Worm (Caenorhabditis elegans) whole organism, L1 larva: ENCODE measurements around the gene zipt-3.
A peak's percentile ranks its signal among the peaks of the same experiment; 100 is the strongest.

Source experiments
- C16A3.4 ChIP-seq: fragments of 150-350 bp; optimal IDR thresholded peaks from 2 replicates; lab custom pipeline; 2014; ENCODE audit warnings: missing biosample characterization, missing genetic modification characterization
- C34B4.2 ChIP-seq: sonication (generic microtip); optimal IDR thresholded peaks from 2 replicates; lab custom pipeline; 2017; ENCODE audit warnings: mild to moderate bottlenecking, missing genetic modification characterization, missing compliant biosample characterization
- F16B12.6 ChIP-seq: fragments of 150-350 bp; optimal IDR thresholded peaks from 2 replicates; lab custom pipeline; 2014; ENCODE audit warnings: missing biosample characterization, missing genetic modification characterization
- Y116A8C.19 ChIP-seq: sonication (generic microtip); optimal IDR thresholded peaks from 2 replicates; lab custom pipeline; 2016; ENCODE audit warnings: missing compliant biosample characterization, missing genetic modification characterization, borderline replicate concordance
- aha-1 ChIP-seq: fragments of 150-350 bp; optimal IDR thresholded peaks from 2 replicates; lab custom pipeline; 2014; ENCODE audit warnings: missing biosample characterization, missing genetic modification characterization
- blmp-1 ChIP-seq: fragments of 150-350 bp; optimal IDR thresholded peaks from 2 replicates; lab custom pipeline; 2014; ENCODE audit warnings: missing biosample characterization, missing genetic modification characterization
- ceh-8 ChIP-seq: fragments of 200-800 bp; sonication (Bioruptor generic); optimal IDR thresholded peaks from 2 replicates; lab custom pipeline; 2018; ENCODE audit warnings: mild to moderate bottlenecking, missing genetic modification characterization, moderate library complexity, missing compliant biosample characterization
- ceh-82 ChIP-seq, 3 experiments: fragments of 150-350 bp in 1 of 3; sonication (generic microtip) in 2 of 3; optimal IDR thresholded peaks; 2 replicates each; lab custom pipeline; 2014 to 2017; ENCODE audit warnings: missing biosample characterization in 3 of 3, missing genetic modification characterization in 3 of 3
- ceh-90 ChIP-seq: sonication (generic microtip); optimal IDR thresholded peaks from 2 replicates; lab custom pipeline; 2016; ENCODE audit warnings: missing genetic modification characterization, missing compliant biosample characterization
- ces-1 ChIP-seq: fragments of 150-350 bp; optimal IDR thresholded peaks from 2 replicates; lab custom pipeline; 2014; ENCODE audit warnings: missing biosample characterization, missing genetic modification reagents, missing genetic modification characterization
- dpl-1 ChIP-seq, 3 experiments: fragments of 150-350 bp in 2 of 3; sonication (generic microtip) in 1 of 3; optimal IDR thresholded peaks; 2 replicates each; lab custom pipeline; 2014 to 2017; ENCODE audit warnings: missing biosample characterization in 3 of 3, missing genetic modification characterization in 3 of 3, missing genetic modification reagents in 3 of 3
- dsc-1 ChIP-seq: sonication (generic microtip); optimal IDR thresholded peaks from 2 replicates; lab custom pipeline; 2016; ENCODE audit warnings: mild to moderate bottlenecking, missing genetic modification characterization, missing compliant biosample characterization
- efl-3 ChIP-seq: fragments of 200-800 bp; sonication (Bioruptor generic); optimal IDR thresholded peaks from 2 replicates; lab custom pipeline; 2018; ENCODE audit warnings: mild to moderate bottlenecking, missing genetic modification characterization, missing compliant biosample characterization
- egl-13 ChIP-seq: sonication (generic microtip); optimal IDR thresholded peaks from 2 replicates; lab custom pipeline; 2016; ENCODE audit warnings: missing genotype, missing genetic modification reagents, missing genetic modification characterization, missing compliant biosample characterization
- elt-2 ChIP-seq: sonication (generic microtip); optimal IDR thresholded peaks from 2 replicates; lab custom pipeline; 2016; ENCODE audit warnings: missing genetic modification characterization, mild to moderate bottlenecking, inconsistent platforms, missing compliant biosample characterization, missing genetic modification reagents
- elt-3 ChIP-seq, 6 experiments: fragments of 150-350 bp in 1 of 6; sonication (generic microtip); optimal IDR thresholded peaks; 2 replicates each; lab custom pipeline; 2017 to 2018; ENCODE audit warnings: missing biosample characterization in 6 of 6, missing genetic modification characterization in 6 of 6, inconsistent platforms in 1 of 6
- ets-5 ChIP-seq: fragments of 200-800 bp; sonication (Bioruptor generic); IDR thresholded peaks from 2 replicates; pipeline ENCODE4 v1.3.6; 2022; ENCODE audit warnings: missing genetic modification characterization, missing compliant biosample characterization
- fkh-10 ChIP-seq: sonication (generic microtip); optimal IDR thresholded peaks from 2 replicates; lab custom pipeline; 2017; ENCODE audit warnings: missing biosample characterization, missing genetic modification reagents, missing genetic modification characterization
- fkh-4 ChIP-seq: sonication (generic microtip); optimal IDR thresholded peaks from 2 replicates; lab custom pipeline; 2016; ENCODE audit warnings: missing compliant biosample characterization, missing genetic modification characterization, borderline replicate concordance
- fkh-8 ChIP-seq: sonication (generic microtip); optimal IDR thresholded peaks from 2 replicates; lab custom pipeline; 2016; ENCODE audit warnings: mild to moderate bottlenecking, missing genetic modification characterization, missing compliant biosample characterization
- hlh-4 ChIP-seq: sonication (generic microtip); optimal IDR thresholded peaks from 2 replicates; lab custom pipeline; 2016; ENCODE audit warnings: mild to moderate bottlenecking, missing genetic modification characterization, missing compliant biosample characterization
- hpl-2 ChIP-seq: fragments of 150-350 bp; optimal IDR thresholded peaks from 2 replicates; lab custom pipeline; 2014; ENCODE audit warnings: missing biosample characterization, missing genetic modification reagents, missing genetic modification characterization
- jun-1 ChIP-seq: fragments of 150-350 bp; optimal IDR thresholded peaks from 2 replicates; lab custom pipeline; 2014; ENCODE audit warnings: missing biosample characterization, missing genetic modification reagents, missing genetic modification characterization
- lin-13 ChIP-seq: fragments of 150-350 bp; optimal IDR thresholded peaks from 2 replicates; lab custom pipeline; 2014; ENCODE audit warnings: missing biosample characterization, missing genetic modification reagents, missing genetic modification characterization
- lin-35 ChIP-seq, 2 experiments: fragments of 150-350 bp; optimal IDR thresholded peaks; 2 replicates each; lab custom pipeline; 2014; ENCODE audit warnings: missing biosample characterization in 2 of 2, missing genetic modification characterization in 2 of 2, missing genetic modification reagents in 2 of 2
- lin-39 ChIP-seq: fragments of 150-350 bp; optimal IDR thresholded peaks from 2 replicates; lab custom pipeline; 2014; ENCODE audit warnings: missing biosample characterization, missing genetic modification reagents, missing genetic modification characterization
- lir-3 ChIP-seq: sonication (generic microtip); optimal IDR thresholded peaks from 2 replicates; lab custom pipeline; 2016; ENCODE audit warnings: mild to moderate bottlenecking, missing genetic modification characterization, moderate library complexity, missing compliant biosample characterization; ENCODE audit not compliant: poor library complexity
- mab-9 ChIP-seq: fragments of 200-800 bp; sonication (Bioruptor generic); IDR thresholded peaks from 2 replicates; pipeline ENCODE4 v1.3.6; 2022; ENCODE audit warnings: missing genetic modification reagents, missing genetic modification characterization, missing compliant biosample characterization
- mdl-1 ChIP-seq, 2 experiments: fragments of 150-350 bp; optimal IDR thresholded peaks; 2 replicates each; lab custom pipeline; 2014 to 2017; ENCODE audit warnings: missing biosample characterization in 2 of 2, missing genetic modification characterization in 2 of 2, inconsistent platforms in 1 of 2
- mef-2 ChIP-seq: fragments of 150-350 bp; optimal IDR thresholded peaks from 2 replicates; lab custom pipeline; 2014; ENCODE audit warnings: missing biosample characterization, missing genetic modification characterization
- mep-1 ChIP-seq: fragments of 150-350 bp; optimal IDR thresholded peaks from 2 replicates; lab custom pipeline; 2014; ENCODE audit warnings: missing biosample characterization, missing genetic modification characterization
- nhr-11 ChIP-seq: fragments of 150-350 bp; optimal IDR thresholded peaks from 2 replicates; lab custom pipeline; 2014; ENCODE audit warnings: missing biosample characterization, missing genetic modification characterization
- nhr-20 ChIP-seq: sonication (generic microtip); optimal IDR thresholded peaks from 2 replicates; lab custom pipeline; 2016; ENCODE audit warnings: mild to moderate bottlenecking, missing genetic modification characterization, missing compliant biosample characterization
- nhr-237 ChIP-seq: fragments of 150-350 bp; optimal IDR thresholded peaks from 2 replicates; lab custom pipeline; 2014; ENCODE audit warnings: missing biosample characterization, missing genetic modification characterization
- nhr-47 ChIP-seq: sonication (generic microtip); optimal IDR thresholded peaks from 2 replicates; lab custom pipeline; 2016; ENCODE audit warnings: mild to moderate bottlenecking, missing genetic modification characterization, moderate library complexity, missing compliant biosample characterization
- nhr-71 ChIP-seq: sonication (generic microtip); optimal IDR thresholded peaks from 2 replicates; lab custom pipeline; 2016; ENCODE audit warnings: mild to moderate bottlenecking, missing genetic modification characterization, moderate library complexity, missing compliant biosample characterization
- nhr-77 ChIP-seq: fragments of 150-350 bp; optimal IDR thresholded peaks from 2 replicates; lab custom pipeline; 2014; ENCODE audit warnings: missing biosample characterization, missing genetic modification characterization
- nhr-84 ChIP-seq: sonication (generic microtip); optimal IDR thresholded peaks from 2 replicates; lab custom pipeline; 2017; ENCODE audit warnings: missing biosample characterization, missing genetic modification characterization
- nhr-85 ChIP-seq: sonication (generic microtip); peaks from one replicate; lab custom pipeline; 2016; ENCODE audit warnings: missing genetic modification characterization, inconsistent platforms, missing compliant biosample characterization
- nhr-90 ChIP-seq: sonication (generic microtip); optimal IDR thresholded peaks from 2 replicates; lab custom pipeline; 2016; ENCODE audit warnings: mild to moderate bottlenecking, missing genetic modification characterization, missing compliant biosample characterization; ENCODE audit not compliant: poor library complexity
- pqm-1 ChIP-seq: sonication (generic microtip); optimal IDR thresholded peaks from 3 replicates; lab custom pipeline; 2017; ENCODE audit warnings: missing biosample characterization, missing genetic modification characterization
- rnt-1 ChIP-seq: sonication (generic microtip); optimal IDR thresholded peaks from 2 replicates; lab custom pipeline; 2016; ENCODE audit warnings: mild to moderate bottlenecking, missing genetic modification characterization, moderate library complexity, missing compliant biosample characterization
- skn-1 ChIP-seq: fragments of 150-350 bp; optimal IDR thresholded peaks from 2 replicates; lab custom pipeline; 2014; ENCODE audit warnings: missing biosample characterization, missing genetic modification characterization
- sox-4 ChIP-seq: sonication (generic microtip); optimal IDR thresholded peaks from 2 replicates; lab custom pipeline; 2016; ENCODE audit warnings: missing genetic modification characterization, missing compliant biosample characterization
- sptf-1 ChIP-seq: fragments of 150-350 bp; optimal IDR thresholded peaks from 2 replicates; lab custom pipeline; 2014; ENCODE audit warnings: missing biosample characterization, missing genetic modification characterization
- sup-37 ChIP-seq: fragments of 200-800 bp; sonication (Bioruptor generic); optimal IDR thresholded peaks from 2 replicates; lab custom pipeline; 2018; ENCODE audit warnings: mild to moderate bottlenecking, missing genetic modification characterization, missing compliant biosample characterization
- swsn-7 ChIP-seq: sonication (generic microtip); optimal IDR thresholded peaks from 2 replicates; lab custom pipeline; 2016; ENCODE audit warnings: missing genetic modification characterization, missing compliant biosample characterization
- tbx-2 ChIP-seq: sonication (generic microtip); optimal IDR thresholded peaks from 2 replicates; lab custom pipeline; 2016; ENCODE audit warnings: missing genetic modification characterization, missing compliant biosample characterization
- unc-62 ChIP-seq: fragments of 150-350 bp; optimal IDR thresholded peaks from 2 replicates; lab custom pipeline; 2014; ENCODE audit warnings: missing biosample characterization, missing genetic modification reagents, missing genetic modification characterization
- unc-86 ChIP-seq: sonication (generic microtip); optimal IDR thresholded peaks from 2 replicates; lab custom pipeline; 2016; ENCODE audit warnings: missing genetic modification characterization, missing compliant biosample characterization
- unc-98 ChIP-seq: fragments of 200-800 bp; sonication (Bioruptor generic); IDR thresholded peaks from 2 replicates; pipeline ENCODE4 v1.3.6; 2022; ENCODE audit warnings: missing genetic modification characterization, missing compliant biosample characterization
- vab-15 ChIP-seq: sonication (generic microtip); optimal IDR thresholded peaks from 2 replicates; lab custom pipeline; 2017; ENCODE audit warnings: missing genotype, mild to moderate bottlenecking, missing genetic modification characterization, missing compliant biosample characterization
- zag-1 ChIP-seq: fragments of 150-350 bp; optimal IDR thresholded peaks from 2 replicates; lab custom pipeline; 2014; ENCODE audit warnings: missing biosample characterization, missing genetic modification characterization
- ztf-4 ChIP-seq: fragments of 150-350 bp; optimal IDR thresholded peaks from 2 replicates; lab custom pipeline; 2014; ENCODE audit warnings: missing biosample characterization, missing genetic modification characterization

zipt-3 gene

ce11 chrII:5688959-5689358 lies 29.0 kb upstream of the zipt-3 start, which contains the start of gene C25H3.11 (continued):
- TF ChIP-seq nhr-47 (tag; lab: Kevin White, UChicago) (no peak), hpl-2 (GFP tag; lab: Kevin White, UChicago) (no peak), egl-13 (no peak), lin-13 (GFP tag; lab: Kevin White, UChicago) (no peak), rnt-1 (tag; lab: Kevin White, UChicago) (peak; percentile 26), ceh-8 (GFP tag; lab: Kevin White, UChicago) (no peak), dpl-1 (GFP tag; optimal IDR thresholded peaks at IDR 0.05; lab: Kevin White, UChicago) (peak in 2 of 3 experiments; percentile 9 to 27), nhr-84 (tag; lab: Kevin White, UChicago) (no peak), nhr-237 (tag; lab: Kevin White, UChicago) (no peak), fkh-4 (tag; lab: Kevin White, UChicago) (no peak), nhr-90 (tag; lab: Kevin White, UChicago) (peak; percentile 14), jun-1 (tag; lab: Kevin White, UChicago) (no peak), mef-2 (no peak), nhr-85 (tag; lab: Kevin White, UChicago) (peak; percentile 70), ceh-90 (tag; lab: Kevin White, UChicago) (no peak), mdl-1 (tag; optimal IDR thresholded peaks at IDR 0.05; lab: Kevin White, UChicago) (peak in 1 of 2 experiments; percentile 32), elt-3 (tag; optimal IDR thresholded peaks at IDR 0.05; lab: Kevin White, UChicago) (no peak), dsc-1 (tag; lab: Kevin White, UChicago) (peak; percentile 9), fkh-10 (GFP tag; lab: Kevin White, UChicago) (no peak), ceh-82 (tag; optimal IDR thresholded peaks at IDR 0.05; lab: Kevin White, UChicago) (no peak), swsn-7 (tag; lab: Kevin White, UChicago) (peak; percentile 3), zag-1 (tag; lab: Kevin White, UChicago) (no peak), F16B12.6 (tag; lab: Kevin White, UChicago) (no peak), mab-9 (GFP tag; lab: Robert Waterston, UW) (no peak), Y116A8C.19 (tag; lab: Kevin White, UChicago) (no peak), unc-86 (no peak), blmp-1 (tag; lab: Kevin White, UChicago) (no peak), C16A3.4 (tag; lab: Kevin White, UChicago) (peak; percentile 24), nhr-20 (peak; percentile 31), pqm-1 (tag; lab: Kevin White, UChicago) (no peak), ces-1 (GFP tag; lab: Kevin White, UChicago) (no peak), sox-4 (tag; lab: Kevin White, UChicago) (no peak), ztf-4 (no peak), fkh-8 (tag; lab: Kevin White, UChicago) (no peak), lin-35 (GFP tag; optimal IDR thresholded peaks at IDR 0.05; lab: Kevin White, UChicago) (peak in 1 of 2 experiments; percentile 40), unc-98 (GFP tag; lab: Robert Waterston, UW) (no peak), nhr-71 (tag; lab: Kevin White, UChicago) (peak; percentile 40), tbx-2 (no peak), ets-5 (no peak), skn-1 (tag; lab: Kevin White, UChicago) (no peak), vab-15 (tag; lab: Kevin White, UChicago) (no peak), lir-3 (no peak), nhr-11 (tag; lab: Kevin White, UChicago) (no peak), elt-2 (tag; lab: Kevin White, UChicago) (peak; percentile 34), sup-37 (GFP tag; lab: Kevin White, UChicago) (no peak), aha-1 (tag; lab: Kevin White, UChicago) (no peak), nhr-77 (tag; lab: Kevin White, UChicago) (no peak), hlh-4 (no peak), sptf-1 (tag; lab: Kevin White, UChicago) (no peak), unc-62 (GFP tag; lab: Kevin White, UChicago) (no peak), mep-1 (tag; lab: Kevin White, UChicago) (peak; percentile 31), lin-39 (tag; lab: Kevin White, UChicago) (no peak), C34B4.2 (tag; lab: Kevin White, UChicago) (no peak), efl-3 (GFP tag; lab: Kevin White, UChicago) (no peak)
